Fruit fly (Drosophila melanogaster): Measurements from ENCODE around the gene Spindly.
A peak's percentile ranks its signal among the peaks of the same experiment; 100 is the strongest.

The Spindly gene

dm6 chr2L:3530186-3530832, at the start of gene Spindly, which contains the start of gene IFT57 (continued):
- TF ChIP-seq CG2116 (GFP tag; optimal IDR thresholded peaks at IDR 0.05) = peak; percentile 59
- peak; percentile 23; the same call in 1 of the 2 replicates for TF ChIP-seq CG32772 (GFP tag; IDR thresholded peaks at IDR 0.05)
- peak; percentile 57 for TF ChIP-seq BEAF-32 (GFP tag; optimal IDR thresholded peaks at IDR 0.05)
- TF ChIP-seq amos (GFP tag; IDR thresholded peaks at IDR 0.05; ENCODE audit: partially characterized antibody) = peak; percentile 56; the same call in 1 of the 2 replicates
- TF ChIP-seq knrl (GFP tag; IDR thresholded peaks at IDR 0.05; ENCODE audit: partially characterized antibody) = 0 out of 3 replicates have a peak, but pooled peaks have one; percentile 33
- TF ChIP-seq Dek (tag; optimal IDR thresholded peaks at IDR 0.05) = no peak
- TF ChIP-seq nerfin-2 (GFP tag; IDR thresholded peaks at IDR 0.05; ENCODE audit: partially characterized antibody) = peak; percentile 63
- peak; percentile 90 for TF ChIP-seq Dp (GFP tag; optimal IDR thresholded peaks at IDR 0.05)
- peak; percentile 83 for TF ChIP-seq Dref (GFP tag; IDR thresholded peaks at IDR 0.05)
- no peak for TF ChIP-seq crc (GFP tag; optimal IDR thresholded peaks at IDR 0.05)
- no peak for TF ChIP-seq CG17568 (GFP tag; optimal IDR thresholded peaks at IDR 0.05)
- TF ChIP-seq bbx (GFP tag; IDR thresholded peaks at IDR 0.05; ENCODE audit: partially characterized antibody) = peak; percentile 68
- no peak for TF ChIP-seq Oli (tag; optimal IDR thresholded peaks at IDR 0.05)
- peak; percentile 68 for TF ChIP-seq HLH4C (GFP tag; IDR thresholded peaks at IDR 0.05; ENCODE audit: partially characterized antibody)
- TF ChIP-seq ranshi (GFP tag; IDR thresholded peaks at IDR 0.05) = no peak
- TF ChIP-seq vnd (GFP tag; IDR thresholded peaks at IDR 0.05; ENCODE audit: partially characterized antibody) = peak; percentile 51; the same call in 2 of the 3 replicates
- no peak for TF ChIP-seq fu2 (GFP tag; optimal IDR thresholded peaks at IDR 0.05)
- no peak for TF ChIP-seq CG10431 (GFP tag; optimal IDR thresholded peaks at IDR 0.05)
- no peak for TF ChIP-seq CG2889 (GFP tag; IDR thresholded peaks at IDR 0.05)
- peak; percentile 75 for TF ChIP-seq Dll (GFP tag; IDR thresholded peaks at IDR 0.05; ENCODE audit: partially characterized antibody)
- TF ChIP-seq pzg (GFP tag; optimal IDR thresholded peaks at IDR 0.05) = peak; percentile 33
- TF ChIP-seq CG34224 (GFP tag; IDR thresholded peaks at IDR 0.05; ENCODE audit: partially characterized antibody) = peak; percentile 67; the same call in 2 of the 3 replicates
- TF ChIP-seq gro (GFP tag; optimal IDR thresholded peaks at IDR 0.05) = no peak
- no peak for TF ChIP-seq CG11504 (tag; optimal IDR thresholded peaks at IDR 0.05)
- 0 out of 3 replicates have a peak, but pooled peaks have one; percentile 27 for TF ChIP-seq CG17361 (GFP tag; IDR thresholded peaks at IDR 0.05)
- no peak for TF ChIP-seq jing (GFP tag; optimal IDR thresholded peaks at IDR 0.05)
- TF ChIP-seq CG12299 (tag; optimal IDR thresholded peaks at IDR 0.05) = no peak

DNA sequence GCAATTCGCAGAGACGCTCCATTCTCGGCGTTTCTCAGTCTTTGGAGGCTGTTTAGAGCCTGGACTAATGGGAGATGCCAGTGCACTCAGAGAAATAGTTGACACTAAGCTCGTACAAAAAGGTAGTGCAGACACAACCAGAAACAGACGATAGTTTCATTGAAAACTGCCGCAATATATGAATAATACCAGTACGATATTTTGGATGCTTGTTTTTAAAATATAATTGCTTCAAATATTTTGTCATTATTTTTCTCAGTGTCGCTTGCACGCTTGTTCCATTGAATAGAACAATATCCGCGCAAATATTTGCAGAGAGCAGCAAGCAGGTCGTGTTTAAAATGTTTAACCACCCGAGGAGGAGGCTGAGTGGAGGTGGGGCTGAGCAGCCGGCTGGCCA, 46.4 kb upstream of the Spindly start:
- TF ChIP-seq row (GFP tag; IDR thresholded peaks at IDR 0.05) (0 out of 3 replicates have a peak, but pooled peaks have one; percentile 33), dmrt11E (tag; optimal IDR thresholded peaks at IDR 0.05) (peak; percentile 29), zfh1 (GFP tag; IDR thresholded peaks at IDR 0.05) (0 out of 3 replicates have a peak, but pooled peaks have one; percentile 40), zf30C (GFP tag; optimal IDR thresholded peaks at IDR 0.05) (peak; percentile 0), Nf-YA (GFP tag; IDR thresholded peaks at IDR 0.05) (no peak), CG13775 (GFP tag; optimal IDR thresholded peaks at IDR 0.05) (no peak), gem (tag; optimal IDR thresholded peaks at IDR 0.05) (peak; percentile 15), chif (GFP tag; optimal IDR thresholded peaks at IDR 0.05) (peak in 1 of 2 experiments; percentile 13), bsh (GFP tag; optimal IDR thresholded peaks at IDR 0.05) (peak in 1 of 2 experiments; percentile 21), CG1603 (tag; optimal IDR thresholded peaks at IDR 0.05) (peak; percentile 36), Med (GFP tag) (peak; percentile 24), sisA (GFP tag; IDR thresholded peaks at IDR 0.05) (0 out of 2 replicates have a peak, but pooled peaks have one; percentile 3), Ptx1 (GFP tag; IDR thresholded peaks at IDR 0.05) (no peak), Awh (GFP tag; IDR thresholded peaks at IDR 0.05) (no peak), ac (GFP tag; optimal IDR thresholded peaks at IDR 0.05) (no peak), CG10979 (tag; optimal IDR thresholded peaks at IDR 0.05) (no peak), CG3163 (GFP tag; optimal IDR thresholded peaks at IDR 0.05) (no peak), az2 (GFP tag; optimal IDR thresholded peaks at IDR 0.05) (peak; percentile 3)

Measured in whole organism, embryonic.